Worm (Caenorhabditis elegans) whole organism, L2 larva: Measurements from ENCODE around the gene ZK1240.11.

Source experiments
- C34F6.9 ChIP-seq: fragments of 150-350 bp; optimal IDR thresholded peaks from 2 replicates; lab custom pipeline; 2014; ENCODE audit warnings: missing biosample characterization, missing genetic modification characterization
- Y55F3AM.14 ChIP-seq: fragments of 200-800 bp; sonication (Bioruptor generic); optimal IDR thresholded peaks from 2 replicates; lab custom pipeline; 2018; ENCODE audit warnings: mild to moderate bottlenecking, missing genetic modification characterization, missing compliant biosample characterization
- alr-1 ChIP-seq: fragments of 150-350 bp; optimal IDR thresholded peaks from 2 replicates; lab custom pipeline; 2014; ENCODE audit warnings: missing biosample characterization, missing genetic modification characterization
- ama-1 ChIP-seq: fragments of 150-350 bp; optimal IDR thresholded peaks from 2 replicates; lab custom pipeline; 2018; ENCODE audit warnings: inconsistent platforms
- ceh-82 ChIP-seq: fragments of 150-350 bp; optimal IDR thresholded peaks from 2 replicates; lab custom pipeline; 2014; ENCODE audit warnings: missing biosample characterization, missing genetic modification characterization
- egl-27 ChIP-seq: sonication (generic microtip); optimal IDR thresholded peaks from 3 replicates; lab custom pipeline; 2017; ENCODE audit warnings: missing biosample characterization, missing genetic modification reagents, missing genetic modification characterization
- lin-39 ChIP-seq: fragments of 150-350 bp; optimal IDR thresholded peaks from 2 replicates; lab custom pipeline; 2014; ENCODE audit warnings: missing biosample characterization, missing genetic modification reagents, missing genetic modification characterization
- nhr-12 ChIP-seq: fragments of 150-350 bp; optimal IDR thresholded peaks from 2 replicates; lab custom pipeline; 2014; ENCODE audit warnings: missing biosample characterization, missing genetic modification characterization
- nhr-23 ChIP-seq: fragments of 150-350 bp; optimal IDR thresholded peaks from 2 replicates; lab custom pipeline; 2014; ENCODE audit warnings: missing biosample characterization, missing genetic modification reagents, missing genetic modification characterization
- nhr-237 ChIP-seq: fragments of 150-350 bp; optimal IDR thresholded peaks from 2 replicates; lab custom pipeline; 2014; ENCODE audit warnings: missing biosample characterization, missing genetic modification characterization
- nhr-25 ChIP-seq: fragments of 150-350 bp; sonication (generic microtip); optimal IDR thresholded peaks from 3 replicates; lab custom pipeline; 2014; ENCODE audit warnings: missing biosample characterization, missing genetic modification characterization
- sem-4 ChIP-seq: fragments of 150-350 bp; optimal IDR thresholded peaks from 2 replicates; lab custom pipeline; 2014; ENCODE audit warnings: missing biosample characterization, missing genetic modification reagents, missing genetic modification characterization
- ztf-11 ChIP-seq: sonication (generic microtip); optimal IDR thresholded peaks from 2 replicates; lab custom pipeline; 2017; ENCODE audit warnings: missing biosample characterization, missing genetic modification characterization
- ztf-4 ChIP-seq: fragments of 150-350 bp; optimal IDR thresholded peaks from 2 replicates; lab custom pipeline; 2014; ENCODE audit warnings: missing biosample characterization, missing genetic modification characterization

ce11 chrII:2295817-2296315, 29.2 kb upstream of the ZK1240.11 start, which contains the start of gene fbxc-25:
- TF ChIP-seq ama-1 (lab: Kevin White, UChicago): no peak
- no peak for TF ChIP-seq lin-39
- no peak for TF ChIP-seq ztf-4
- no peak for TF ChIP-seq nhr-237 (tag; lab: Kevin White, UChicago)
- TF ChIP-seq ztf-11 (tag; lab: Kevin White, UChicago): no peak
- no peak for TF ChIP-seq nhr-25 (tag; lab: Kevin White, UChicago)
- TF ChIP-seq ceh-82 (tag; lab: Kevin White, UChicago): no peak
- no peak for TF ChIP-seq nhr-23 (tag; lab: Kevin White, UChicago)
- TF ChIP-seq egl-27 (tag; lab: Kevin White, UChicago): no peak
- TF ChIP-seq nhr-12 (tag; lab: Kevin White, UChicago): no peak
- no peak for TF ChIP-seq alr-1 (tag; lab: Kevin White, UChicago)
- TF ChIP-seq sem-4: no peak
- no peak for TF ChIP-seq Y55F3AM.14 (GFP tag; lab: Kevin White, UChicago)
- no peak for TF ChIP-seq C34F6.9 (tag; lab: Kevin White, UChicago)
